Worm (Caenorhabditis elegans): ENCODE data around the gene dhs-11.

The dhs-11 gene

ce11 chrIII:10612333-10612732 is 30.3 kb downstream of the dhs-11 start, which contains the start of gene Y39A1A.24:
TSS of gene Y39A1A.24 (plus strand) at chrIII:10612633.
- TF ChIP-seq fax-1 (tag; optimal IDR thresholded peaks at IDR 0.05) (no peak), fkh-10 (GFP tag; optimal IDR thresholded peaks at IDR 0.05) (no peak), pax-1 (tag; optimal IDR thresholded peaks at IDR 0.05) (no peak), pha-2 (tag; optimal IDR thresholded peaks at IDR 0.05) (no peak), K02D7.2 (tag; optimal IDR thresholded peaks at IDR 0.05) (no peak), mec-3 (tag; optimal IDR thresholded peaks at IDR 0.05; ENCODE audit: borderline replicate concordance) (no peak), ceh-19 (GFP tag; optimal IDR thresholded peaks at IDR 0.05) (no peak), syd-9 (tag; optimal IDR thresholded peaks at IDR 0.05) (no peak), tbx-2 (tag; optimal IDR thresholded peaks at IDR 0.05) (no peak), dve-1 (tag; optimal IDR thresholded peaks at IDR 0.05) (no peak), ama-1 (optimal IDR thresholded peaks at IDR 0.05) (no peak), ceh-45 (GFP tag; IDR thresholded peaks at IDR 0.05) (no peak), ceh-31 (tag; optimal IDR thresholded peaks at IDR 0.05) (no peak), unc-3 (GFP tag; conservative IDR thresholded peaks at IDR 0.05) (no peak), unc-3 (tag; optimal IDR thresholded peaks at IDR 0.05) (no peak), F13H6.1 (tag; optimal IDR thresholded peaks at IDR 0.05) (no peak), odd-2 (tag; optimal IDR thresholded peaks at IDR 0.05) (no peak), eyg-1 (tag; optimal IDR thresholded peaks at IDR 0.05) (no peak), unc-55 (GFP tag; optimal IDR thresholded peaks at IDR 0.05) (no peak), zip-5 (tag; optimal IDR thresholded peaks at IDR 0.05) (no peak)

DNA sequence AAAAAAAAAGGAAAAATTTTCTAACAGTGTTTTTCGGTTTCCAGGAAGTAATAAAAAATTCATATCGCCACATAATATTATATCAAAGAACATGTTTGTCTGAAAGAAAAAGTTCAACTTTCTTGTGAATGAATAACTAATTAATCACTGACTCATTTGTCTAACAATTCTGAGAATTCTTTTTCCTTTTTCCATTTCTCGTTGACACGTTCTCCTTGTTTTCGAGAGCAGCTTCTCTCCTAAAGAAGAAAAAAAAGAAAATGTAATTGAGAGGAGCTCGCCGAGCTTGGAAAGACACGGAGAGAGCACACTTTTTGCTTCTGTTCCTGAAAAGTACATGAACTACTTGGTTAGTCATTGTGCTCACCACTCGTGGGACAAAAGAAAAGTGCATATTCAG is 34.5 kb downstream of the dhs-11 start:
- no peak for TF ChIP-seq madf-2 (tag; optimal IDR thresholded peaks at IDR 0.05)
- no peak for TF ChIP-seq sdc-2 (tag; optimal IDR thresholded peaks at IDR 0.05)
- TF ChIP-seq sox-2 (GFP tag; IDR thresholded peaks at IDR 0.05): no peak
- no peak for TF ChIP-seq ceh-22 (tag; optimal IDR thresholded peaks at IDR 0.05)
- TF ChIP-seq unc-3 (GFP tag; conservative IDR thresholded peaks at IDR 0.05): no peak
- no peak for TF ChIP-seq unc-3 (tag; optimal IDR thresholded peaks at IDR 0.05)
- no peak for TF ChIP-seq pha-4 (tag; optimal IDR thresholded peaks at IDR 0.05)
- TF ChIP-seq elt-4 (tag; optimal IDR thresholded peaks at IDR 0.05): no peak
- TF ChIP-seq tbx-2 (tag; optimal IDR thresholded peaks at IDR 0.05): no peak
- no peak for TF ChIP-seq C38D4.7 (GFP tag; optimal IDR thresholded peaks at IDR 0.05)
- no peak for TF ChIP-seq dmd-4 (tag; optimal IDR thresholded peaks at IDR 0.05; ENCODE audit: borderline replicate concordance)
- TF ChIP-seq fax-1 (tag; optimal IDR thresholded peaks at IDR 0.05): no peak
- no peak for TF ChIP-seq ama-1 (optimal IDR thresholded peaks at IDR 0.05)
- no peak for TF ChIP-seq odd-2 (tag; optimal IDR thresholded peaks at IDR 0.05)
- TF ChIP-seq fkh-6 (tag; optimal IDR thresholded peaks at IDR 0.05): no peak

- TF ChIP-seq F13H6.1 (tag; optimal IDR thresholded peaks at IDR 0.05): no peak
- TF ChIP-seq tbx-2 (tag; optimal IDR thresholded peaks at IDR 0.05): no peak
- TF ChIP-seq dve-1 (tag; optimal IDR thresholded peaks at IDR 0.05): no peak
- no peak for TF ChIP-seq sdc-2 (tag; optimal IDR thresholded peaks at IDR 0.05)
- TF ChIP-seq ahr-1 (tag; optimal IDR thresholded peaks at IDR 0.05): no peak
- no peak for TF ChIP-seq npax-4 (tag; optimal IDR thresholded peaks at IDR 0.05)
- TF ChIP-seq madf-2 (tag; optimal IDR thresholded peaks at IDR 0.05): no peak
- no peak for TF ChIP-seq C08G9.2 (tag; optimal IDR thresholded peaks at IDR 0.05)
- no peak for TF ChIP-seq elt-2 (tag; optimal IDR thresholded peaks at IDR 0.05)
- no peak for TF ChIP-seq sox-2 (GFP tag; IDR thresholded peaks at IDR 0.05)
- TF ChIP-seq tbx-7 (tag; optimal IDR thresholded peaks at IDR 0.05): no peak
- TF ChIP-seq dmd-4 (tag; optimal IDR thresholded peaks at IDR 0.05; ENCODE audit: borderline replicate concordance): no peak
- TF ChIP-seq K02D7.2 (tag; optimal IDR thresholded peaks at IDR 0.05): no peak
Measured at ce11 chrIII:10605049-10605448, 37.6 kb downstream of the dhs-11 start, which contains the start of gene rabx-5. TSS of gene rabx-5 (plus strand) at chrIII:10605349.

- TF ChIP-seq hlh-30 (tag; optimal IDR thresholded peaks at IDR 0.05; ENCODE audit: insufficient read depth): peak; percentile 10
- no peak for TF ChIP-seq hlh-15 (tag; optimal IDR thresholded peaks at IDR 0.05)
Measured at ce11 chrIII:10604325-10604724, 38.3 kb downstream of the dhs-11 start.
